Worm (Caenorhabditis elegans) whole organism, L3 larva: ENCODE measurements around the gene Y44A6B.3.

Experiments
- ZK546.5 ChIP-seq: sonication (generic microtip); optimal IDR thresholded peaks from 2 replicates; lab custom pipeline; 2017; ENCODE audit warnings: missing biosample characterization, missing genetic modification characterization
- ama-1 ChIP-seq: fragments of 150-350 bp; optimal IDR thresholded peaks from 2 replicates; lab custom pipeline; 2018
- ceh-9 ChIP-seq: sonication (generic microtip); optimal IDR thresholded peaks from 2 replicates; lab custom pipeline; 2018; ENCODE audit warnings: missing biosample characterization, missing genetic modification characterization
- daf-12 ChIP-seq: fragments of 150-350 bp; optimal IDR thresholded peaks from 2 replicates; lab custom pipeline; 2014; ENCODE audit warnings: missing biosample characterization, missing genetic modification reagents, missing genetic modification characterization
- snpc-4 ChIP-seq: fragments of 150-350 bp; optimal IDR thresholded peaks from 2 replicates; lab custom pipeline; 2014; ENCODE audit warnings: missing biosample characterization, missing genetic modification characterization

- no peak for TF ChIP-seq ZK546.5
- no peak for TF ChIP-seq ama-1 (lab: Kevin White, UChicago)
- no peak for TF ChIP-seq daf-12
- no peak for TF ChIP-seq snpc-4 (tag; lab: Kevin White, UChicago)
- TF ChIP-seq ceh-9, result no peak
These were observed 12.0 kb downstream of the Y44A6B.3 start, which contains the start of the genes F46B3.9 and srz-18 for ce11 chrV:20626043-20626761.
